Worm (Caenorhabditis elegans) whole organism, early embryonic: ENCODE results near the gene srh-5.
"Not testable (repeated sequence)": the region's sequence is repeated elsewhere in the genome, so short reads cannot be mapped to it uniquely, and the experiment has no call there.

ENCODE experiments used
- B0310.2 ChIP-seq: sonication (generic microtip); optimal IDR thresholded peaks from 2 replicates; lab custom pipeline; 2016; ENCODE audit warnings: mild to moderate bottlenecking, missing genetic modification characterization, missing compliant biosample characterization
- F13C5.2 ChIP-seq: sonication (generic microtip); optimal IDR thresholded peaks from 2 replicates; lab custom pipeline; 2017; ENCODE audit warnings: mild to moderate bottlenecking, missing genetic modification characterization, inconsistent platforms, missing compliant biosample characterization
- aly-1 ChIP-seq: sonication (generic microtip); optimal IDR thresholded peaks from 2 replicates; lab custom pipeline; 2016; ENCODE audit warnings: missing genetic modification characterization, missing compliant biosample characterization
- ama-1 ChIP-seq: fragments of 150-350 bp; optimal IDR thresholded peaks from 2 replicates; lab custom pipeline; 2014
- ceh-13 ChIP-seq: fragments of 200-800 bp; sonication (Bioruptor generic); optimal IDR thresholded peaks from 2 replicates; lab custom pipeline; 2018; ENCODE audit warnings: mild to moderate bottlenecking, missing genetic modification characterization, missing compliant biosample characterization
- ceh-36 ChIP-seq: sonication (generic microtip); optimal IDR thresholded peaks from 2 replicates; lab custom pipeline; 2016; ENCODE audit warnings: missing genetic modification characterization, inconsistent platforms, missing compliant biosample characterization
- ets-7 ChIP-seq: sonication (generic microtip); optimal IDR thresholded peaks from 2 replicates; lab custom pipeline; 2016; ENCODE audit warnings: missing genotype, missing genetic modification characterization, missing compliant biosample characterization
- flt-1 ChIP-seq: fragments of 200-800 bp; sonication (Bioruptor generic); IDR thresholded peaks from 2 replicates; pipeline ENCODE4 v1.3.6; 2022; ENCODE audit warnings: missing genetic modification characterization, missing compliant biosample characterization
- hmbx-1 ChIP-seq: sonication (generic microtip); optimal IDR thresholded peaks from 2 replicates; lab custom pipeline; 2016; ENCODE audit warnings: mild to moderate bottlenecking, missing genetic modification characterization, missing compliant biosample characterization
- hmg-4 ChIP-seq: fragments of 200-800 bp; sonication (Bioruptor generic); optimal IDR thresholded peaks from 2 replicates; lab custom pipeline; 2018; ENCODE audit warnings: mild to moderate bottlenecking, missing genetic modification characterization, missing compliant biosample characterization
- hnd-1 ChIP-seq: sonication (generic microtip); optimal IDR thresholded peaks from 2 replicates; lab custom pipeline; 2016; ENCODE audit warnings: missing genetic modification characterization, missing compliant biosample characterization
- pes-1 ChIP-seq: fragments of 200-800 bp; sonication (Bioruptor generic); IDR thresholded peaks from 2 replicates; pipeline ENCODE4 v1.3.6; 2022; ENCODE audit warnings: missing genetic modification reagents, missing genetic modification characterization, missing compliant biosample characterization
- scrt-1 ChIP-seq: fragments of 200-800 bp; sonication (Bioruptor generic); IDR thresholded peaks from 2 replicates; pipeline ENCODE4 v1.3.6; 2022; ENCODE audit warnings: missing genetic modification characterization, missing compliant biosample characterization
- sea-1 ChIP-seq: fragments of 200-800 bp; sonication (Bioruptor generic); conservative IDR thresholded peaks from 2 replicates; pipeline ENCODE4 v1.3.6; 2022; ENCODE audit warnings: missing genetic modification characterization, missing compliant biosample characterization
- tbx-11 ChIP-seq: fragments of 200-800 bp; sonication (Bioruptor generic); IDR thresholded peaks from 2 replicates; pipeline ENCODE4 v1.3.6; 2022; ENCODE audit warnings: missing genetic modification characterization, missing compliant biosample characterization
- tbx-37 ChIP-seq: fragments of 200-800 bp; sonication (Bioruptor generic); conservative IDR thresholded peaks from 2 replicates; pipeline ENCODE4 v1.3.6; 2022; ENCODE audit warnings: missing genetic modification reagents, missing genetic modification characterization, missing compliant biosample characterization
- tra-4 ChIP-seq: sonication (generic microtip); optimal IDR thresholded peaks from 2 replicates; lab custom pipeline; 2017; ENCODE audit warnings: missing genetic modification characterization, missing compliant biosample characterization

Gene srh-5

ce11 chrV:1680770-1681169 is 4.7 kb upstream of the srh-5 start, which contains the start of gene srw-91:
TSS of gene srw-91 (minus strand) at chrV:1680870.
- no peak for TF ChIP-seq scrt-1 (GFP tag; lab: Robert Waterston, UW)
- no peak for TF ChIP-seq flt-1 (GFP tag; lab: Robert Waterston, UW)
- TF ChIP-seq aly-1 = no peak
- TF ChIP-seq hmbx-1 (tag; lab: Kevin White, UChicago) = no peak
- TF ChIP-seq ama-1 = no peak
- no peak for TF ChIP-seq sea-1 (GFP tag; lab: Robert Waterston, UW)
- TF ChIP-seq ceh-13 = no peak
- TF ChIP-seq hnd-1 (tag; lab: Kevin White, UChicago) = no peak
- TF ChIP-seq tra-4 (tag; lab: Kevin White, UChicago) = no peak
- no peak for TF ChIP-seq B0310.2 (tag; lab: Kevin White, UChicago)

ce11 chrV:1682279-1682678 is 3.1 kb upstream of the srh-5 start, which contains the start of gene srh-3:
TSS of gene srh-3 (plus strand) at chrV:1682579.
- TF ChIP-seq flt-1 (GFP tag; lab: Robert Waterston, UW) (no peak), ets-7 (tag; lab: Kevin White, UChicago) (no peak)

ce11 chrV:1692494-1692893 is 7.1 kb downstream of the srh-5 start, which contains the start of gene Y46H3C.5:
TSS of gene Y46H3C.5 (minus strand) at chrV:1692495.
- TF ChIP-seq ceh-13; hmbx-1 (tag; lab: Kevin White, UChicago); tbx-37 (GFP tag; lab: Robert Waterston, UW): not testable (repeated sequence)

ce11 chrV:1693876-1694275 is 8.4 kb downstream of the srh-5 start, which contains the start of gene Y46H3C.7:
TSS of gene Y46H3C.7 (minus strand) at chrV:1694022.
- TF ChIP-seq pes-1 (GFP tag; lab: Robert Waterston, UW); hmbx-1 (tag; lab: Kevin White, UChicago); tra-4 (tag; lab: Kevin White, UChicago): not testable (repeated sequence)

ce11 chrV:1698400-1698799 is 13.0 kb downstream of the srh-5 start:
- no peak for TF ChIP-seq tbx-37 (GFP tag; lab: Robert Waterston, UW)
- no peak for TF ChIP-seq F13C5.2 (tag; lab: Kevin White, UChicago)
- TF ChIP-seq scrt-1 (GFP tag; lab: Robert Waterston, UW) = 0 out of 2 replicates have a peak, but pooled peaks have one; percentile 24

ce11 chrV:1699228-1699795 is 13.9 kb downstream of the srh-5 start:
- TF ChIP-seq aly-1 (no peak), hmg-4 (no peak), tbx-11 (GFP tag; lab: Robert Waterston, UW) (no peak), pes-1 (GFP tag; lab: Robert Waterston, UW) (no peak), flt-1 (GFP tag; lab: Robert Waterston, UW) (no peak), tbx-37 (GFP tag; lab: Robert Waterston, UW) (no peak), hnd-1 (tag; lab: Kevin White, UChicago) (no peak), scrt-1 (GFP tag; lab: Robert Waterston, UW) (no peak)

ce11 chrV:1701584-1702101 is 16.2 kb downstream of the srh-5 start, which contains the start of gene srw-90:
TSS of gene srw-90 (plus strand) at chrV:1702051.
- TF ChIP-seq flt-1 (GFP tag; lab: Robert Waterston, UW) (no peak), F13C5.2 (tag; lab: Kevin White, UChicago) (no peak), B0310.2 (tag; lab: Kevin White, UChicago) (no peak), pes-1 (GFP tag; lab: Robert Waterston, UW) (no peak), hmg-4 (no peak), ceh-13 (no peak), hnd-1 (tag; lab: Kevin White, UChicago) (no peak), ets-7 (tag; lab: Kevin White, UChicago) (no peak), tra-4 (tag; lab: Kevin White, UChicago) (no peak), ceh-36 (tag; lab: Kevin White, UChicago) (no peak), hmbx-1 (tag; lab: Kevin White, UChicago) (no peak), tbx-11 (GFP tag; lab: Robert Waterston, UW) (no peak)

- TF ChIP-seq ceh-36 (tag; lab: Kevin White, UChicago) = no peak
- no peak for TF ChIP-seq tbx-11 (GFP tag; lab: Robert Waterston, UW)
- TF ChIP-seq scrt-1 (GFP tag; lab: Robert Waterston, UW) = no peak
- TF ChIP-seq F13C5.2 (tag; lab: Kevin White, UChicago) = no peak
- TF ChIP-seq ets-7 (tag; lab: Kevin White, UChicago) = no peak
- no peak for TF ChIP-seq flt-1 (GFP tag; lab: Robert Waterston, UW)
- no peak for TF ChIP-seq pes-1 (GFP tag; lab: Robert Waterston, UW)
- TF ChIP-seq tbx-37 (GFP tag; lab: Robert Waterston, UW) = no peak
- no peak for TF ChIP-seq tra-4 (tag; lab: Kevin White, UChicago)
Observed at ce11 chrV:1708441-1708840, 23.0 kb downstream of the srh-5 start, which contains the start of gene srw-99. TSS of gene srw-99 (plus strand) at chrV:1708741.
